Worm (Caenorhabditis elegans) whole organism, early embryonic: Measurements from ENCODE around the gene pak-2.

ENCODE experiments used
- B0310.2 ChIP-seq: sonication (generic microtip); optimal IDR thresholded peaks from 2 replicates; lab custom pipeline; 2016; ENCODE audit warnings: mild to moderate bottlenecking, missing genetic modification characterization, missing compliant biosample characterization
- aly-1 ChIP-seq: sonication (generic microtip); optimal IDR thresholded peaks from 2 replicates; lab custom pipeline; 2016; ENCODE audit warnings: missing genetic modification characterization, missing compliant biosample characterization
- ama-1 ChIP-seq: fragments of 150-350 bp; optimal IDR thresholded peaks from 2 replicates; lab custom pipeline; 2014
- ceh-13 ChIP-seq: fragments of 200-800 bp; sonication (Bioruptor generic); optimal IDR thresholded peaks from 2 replicates; lab custom pipeline; 2018; ENCODE audit warnings: mild to moderate bottlenecking, missing genetic modification characterization, missing compliant biosample characterization
- ceh-36 ChIP-seq: sonication (generic microtip); optimal IDR thresholded peaks from 2 replicates; lab custom pipeline; 2016; ENCODE audit warnings: missing genetic modification characterization, inconsistent platforms, missing compliant biosample characterization
- ets-7 ChIP-seq: sonication (generic microtip); optimal IDR thresholded peaks from 2 replicates; lab custom pipeline; 2016; ENCODE audit warnings: missing genotype, missing genetic modification characterization, missing compliant biosample characterization
- flt-1 ChIP-seq: fragments of 200-800 bp; sonication (Bioruptor generic); IDR thresholded peaks from 2 replicates; pipeline ENCODE4 v1.3.6; 2022; ENCODE audit warnings: missing genetic modification characterization, missing compliant biosample characterization
- hmbx-1 ChIP-seq: sonication (generic microtip); optimal IDR thresholded peaks from 2 replicates; lab custom pipeline; 2016; ENCODE audit warnings: mild to moderate bottlenecking, missing genetic modification characterization, missing compliant biosample characterization
- hnd-1 ChIP-seq: sonication (generic microtip); optimal IDR thresholded peaks from 2 replicates; lab custom pipeline; 2016; ENCODE audit warnings: missing genetic modification characterization, missing compliant biosample characterization
- pes-1 ChIP-seq: fragments of 200-800 bp; sonication (Bioruptor generic); IDR thresholded peaks from 2 replicates; pipeline ENCODE4 v1.3.6; 2022; ENCODE audit warnings: missing genetic modification reagents, missing genetic modification characterization, missing compliant biosample characterization
- scrt-1 ChIP-seq: fragments of 200-800 bp; sonication (Bioruptor generic); IDR thresholded peaks from 2 replicates; pipeline ENCODE4 v1.3.6; 2022; ENCODE audit warnings: missing genetic modification characterization, missing compliant biosample characterization
- tbx-11 ChIP-seq: fragments of 200-800 bp; sonication (Bioruptor generic); IDR thresholded peaks from 2 replicates; pipeline ENCODE4 v1.3.6; 2022; ENCODE audit warnings: missing genetic modification characterization, missing compliant biosample characterization
- tbx-37 ChIP-seq: fragments of 200-800 bp; sonication (Bioruptor generic); conservative IDR thresholded peaks from 2 replicates; pipeline ENCODE4 v1.3.6; 2022; ENCODE audit warnings: missing genetic modification reagents, missing genetic modification characterization, missing compliant biosample characterization
- tra-4 ChIP-seq: sonication (generic microtip); optimal IDR thresholded peaks from 2 replicates; lab custom pipeline; 2017; ENCODE audit warnings: missing genetic modification characterization, missing compliant biosample characterization

- TF ChIP-seq ceh-13 (GFP tag; lab: Kevin White, UChicago) = no peak
- no peak for TF ChIP-seq ama-1 (lab: Kevin White, UChicago)
- no peak for TF ChIP-seq tra-4 (tag; lab: Kevin White, UChicago)
- no peak for TF ChIP-seq B0310.2
- no peak for TF ChIP-seq scrt-1 (GFP tag; lab: Robert Waterston, UW)
- no peak for TF ChIP-seq ceh-36 (tag; lab: Kevin White, UChicago)
- no peak for TF ChIP-seq tbx-11 (GFP tag; lab: Robert Waterston, UW)
- no peak for TF ChIP-seq ets-7 (tag; lab: Kevin White, UChicago)
- TF ChIP-seq aly-1 (tag; lab: Kevin White, UChicago) = no peak
- TF ChIP-seq hmbx-1 (tag; lab: Kevin White, UChicago) = no peak
- TF ChIP-seq pes-1 (GFP tag; lab: Robert Waterston, UW) = no peak
- no peak for TF ChIP-seq tbx-37 (GFP tag; lab: Robert Waterston, UW)
- TF ChIP-seq flt-1 = no peak
- no peak for TF ChIP-seq hnd-1 (tag; lab: Kevin White, UChicago)
Measured at ce11 chrV:11059180-11059579, 20.0 kb upstream of the pak-2 start, which contains the start of gene T04C12.1.
